Fruit fly (Drosophila melanogaster) S2 (cell line): ENCODE results near the gene CG7300.

Experiments used
- CG8478 ChIP-seq: fragments of >200 bp; optimal IDR thresholded peaks from 2 replicates; lab custom pipeline; 2018
- CTCF ChIP-seq, 2 experiments: fragments of >200 bp; optimal IDR thresholded peaks; 2 replicates each; lab custom pipeline; 2018

DNA sequence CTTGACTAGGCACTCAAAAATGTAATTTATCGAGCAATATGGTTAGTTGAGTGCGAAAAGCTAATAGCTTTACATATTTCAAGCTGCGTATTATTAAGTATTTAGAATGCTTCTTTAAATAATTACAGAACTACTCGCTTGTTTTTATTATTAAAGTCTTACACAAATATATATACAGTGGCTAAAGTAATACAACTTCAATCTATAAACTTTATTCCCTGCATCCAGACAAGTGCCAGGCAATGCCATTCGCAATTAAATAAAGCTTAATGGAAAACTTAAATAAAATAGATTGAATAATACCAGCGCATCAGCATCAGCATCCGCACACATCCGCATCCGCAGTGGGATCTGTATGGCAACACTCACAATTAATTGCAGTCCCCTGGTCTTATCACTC lies 8.4 kb upstream of the CG7300 start:
- TF ChIP-seq CG8478 (lab: Kevin White, UChicago) (no peak), CTCF (optimal IDR thresholded peaks at IDR 0.05; lab: Kevin White, UChicago) (no peak)
